Fruit fly (Drosophila melanogaster): Measurements from ENCODE around the gene MED30.

The MED30 gene

dm6 chr3L:621097-621967, 32.6 kb downstream of the MED30 start (continued):
- TF ChIP-seq CG14050 (GFP tag; IDR thresholded peaks at IDR 0.05) (no peak), sr (GFP tag; IDR thresholded peaks at IDR 0.05) (no peak), Chrac-16 (GFP tag; optimal IDR thresholded peaks at IDR 0.05) (peak; percentile 89), Hr39 (optimal IDR thresholded peaks at IDR 0.05) (no peak), unpg (GFP tag; optimal IDR thresholded peaks at IDR 0.05) (peak; percentile 87), CG12659 (GFP tag; optimal IDR thresholded peaks at IDR 0.05) (peak; percentile 32), CG12744 (GFP tag; optimal IDR thresholded peaks at IDR 0.05) (peak; percentile 59), CG33557 (GFP tag; optimal IDR thresholded peaks at IDR 0.05) (peak; percentile 96), al (GFP tag; IDR thresholded peaks at IDR 0.05) (no peak), cato (GFP tag; optimal IDR thresholded peaks at IDR 0.05; ENCODE audit: borderline replicate concordance) (peak; percentile 46), ftz-f1 (GFP tag; optimal IDR thresholded peaks at IDR 0.05) (no peak), Hmx (GFP tag; optimal IDR thresholded peaks at IDR 0.05) (no peak), Nf-YB (GFP tag; optimal IDR thresholded peaks at IDR 0.05) (peak; percentile 69), CG13894 (tag; optimal IDR thresholded peaks at IDR 0.05) (no peak), CG30431 (GFP tag; optimal IDR thresholded peaks at IDR 0.05) (peak; percentile 85), shn (GFP tag; optimal IDR thresholded peaks at IDR 0.05) (peak; percentile 35), ash1 (GFP tag; optimal IDR thresholded peaks at IDR 0.05) (no peak), Aef1 (GFP tag; IDR thresholded peaks at IDR 0.05) (no peak), corto (GFP tag; optimal IDR thresholded peaks at IDR 0.05) (peak; percentile 94), dpn (GFP tag; optimal IDR thresholded peaks at IDR 0.05) (peak; percentile 50 to 64), gsb (GFP tag; IDR thresholded peaks at IDR 0.05) (no peak), Mrtf (GFP tag; IDR thresholded peaks at IDR 0.05) (no peak), CG18262 (tag; optimal IDR thresholded peaks at IDR 0.05) (peak; percentile 93), sd (tag; optimal IDR thresholded peaks at IDR 0.05) (no peak), CG10979 (tag; optimal IDR thresholded peaks at IDR 0.05) (peak; percentile 95), CG2712 (tag; optimal IDR thresholded peaks at IDR 0.05) (peak; percentile 94), CG6689 (GFP tag; IDR thresholded peaks at IDR 0.05) (peak; percentile 79), CG17361 (GFP tag; IDR thresholded peaks at IDR 0.05) (peak; percentile 87), sima (GFP tag; optimal IDR thresholded peaks at IDR 0.05) (peak; percentile 17), CG7963 (GFP tag; IDR thresholded peaks at IDR 0.05; ENCODE audit: partially characterized antibody) (no peak), CG3838 (GFP tag; optimal IDR thresholded peaks at IDR 0.05) (peak; percentile 35), ranshi (GFP tag; IDR thresholded peaks at IDR 0.05) (peak; percentile 68; the same call in 1 of the 2 replicates), bab2 (GFP tag; optimal IDR thresholded peaks at IDR 0.05) (peak; percentile 64), CG11093 (GFP tag; IDR thresholded peaks at IDR 0.05) (peak; percentile 35; the same call in 1 of the 3 replicates), CG8281 (tag; optimal IDR thresholded peaks at IDR 0.05) (peak; percentile 46), NC2α (GFP tag; optimal IDR thresholded peaks at IDR 0.05) (peak; percentile 52), Xbp1 (GFP tag; optimal IDR thresholded peaks at IDR 0.05) (peak; percentile 72), otp (GFP tag; IDR thresholded peaks at IDR 0.05) (peak; percentile 81), slp2 (GFP tag; optimal IDR thresholded peaks at IDR 0.05) (peak; percentile 67), tx (GFP tag; optimal IDR thresholded peaks at IDR 0.05) (peak; percentile 21), Dfd (GFP tag; optimal IDR thresholded peaks at IDR 0.05) (no peak), CG15269 (tag; optimal IDR thresholded peaks at IDR 0.05) (peak; percentile 44), run (tag; optimal IDR thresholded peaks at IDR 0.05) (no peak), CG2120 (GFP tag; optimal IDR thresholded peaks at IDR 0.05) (no peak), Atf-2 (GFP tag; optimal IDR thresholded peaks at IDR 0.05) (peak; percentile 64), CG11695 (GFP tag; IDR thresholded peaks at IDR 0.05) (peak; percentile 47; the same call in 1 of the 3 replicates), pum (GFP tag; optimal IDR thresholded peaks at IDR 0.05) (peak; percentile 72), BtbVII (GFP tag; optimal IDR thresholded peaks at IDR 0.05) (peak; percentile 37), Abd-B (GFP tag; optimal IDR thresholded peaks at IDR 0.05) (peak; percentile 74), ro (GFP tag; IDR thresholded peaks at IDR 0.05) (peak; percentile 17; the same call in 1 of the 2 replicates)

All from whole organism, embryonic.